Worm (Caenorhabditis elegans) whole organism, early embryonic: Measurements from ENCODE around the gene rpl-15.

ENCODE experiments used
- B0310.2 ChIP-seq: sonication (generic microtip); optimal IDR thresholded peaks from 2 replicates; lab custom pipeline; 2016; ENCODE audit warnings: mild to moderate bottlenecking, missing genetic modification characterization, missing compliant biosample characterization
- F13C5.2 ChIP-seq: sonication (generic microtip); optimal IDR thresholded peaks from 2 replicates; lab custom pipeline; 2017; ENCODE audit warnings: mild to moderate bottlenecking, missing genetic modification characterization, inconsistent platforms, missing compliant biosample characterization
- aly-1 ChIP-seq: sonication (generic microtip); optimal IDR thresholded peaks from 2 replicates; lab custom pipeline; 2016; ENCODE audit warnings: missing genetic modification characterization, missing compliant biosample characterization
- ama-1 ChIP-seq: fragments of 150-350 bp; optimal IDR thresholded peaks from 2 replicates; lab custom pipeline; 2014
- ceh-13 ChIP-seq: fragments of 200-800 bp; sonication (Bioruptor generic); optimal IDR thresholded peaks from 2 replicates; lab custom pipeline; 2018; ENCODE audit warnings: mild to moderate bottlenecking, missing genetic modification characterization, missing compliant biosample characterization
- ceh-36 ChIP-seq: sonication (generic microtip); optimal IDR thresholded peaks from 2 replicates; lab custom pipeline; 2016; ENCODE audit warnings: missing genetic modification characterization, inconsistent platforms, missing compliant biosample characterization
- ets-7 ChIP-seq: sonication (generic microtip); optimal IDR thresholded peaks from 2 replicates; lab custom pipeline; 2016; ENCODE audit warnings: missing genotype, missing genetic modification characterization, missing compliant biosample characterization
- flt-1 ChIP-seq: fragments of 200-800 bp; sonication (Bioruptor generic); IDR thresholded peaks from 2 replicates; pipeline ENCODE4 v1.3.6; 2022; ENCODE audit warnings: missing genetic modification characterization, missing compliant biosample characterization
- hmbx-1 ChIP-seq: sonication (generic microtip); optimal IDR thresholded peaks from 2 replicates; lab custom pipeline; 2016; ENCODE audit warnings: mild to moderate bottlenecking, missing genetic modification characterization, missing compliant biosample characterization
- hmg-4 ChIP-seq: fragments of 200-800 bp; sonication (Bioruptor generic); optimal IDR thresholded peaks from 2 replicates; lab custom pipeline; 2018; ENCODE audit warnings: mild to moderate bottlenecking, missing genetic modification characterization, missing compliant biosample characterization
- hnd-1 ChIP-seq: sonication (generic microtip); optimal IDR thresholded peaks from 2 replicates; lab custom pipeline; 2016; ENCODE audit warnings: missing genetic modification characterization, missing compliant biosample characterization
- pes-1 ChIP-seq: fragments of 200-800 bp; sonication (Bioruptor generic); IDR thresholded peaks from 2 replicates; pipeline ENCODE4 v1.3.6; 2022; ENCODE audit warnings: missing genetic modification reagents, missing genetic modification characterization, missing compliant biosample characterization
- scrt-1 ChIP-seq: fragments of 200-800 bp; sonication (Bioruptor generic); IDR thresholded peaks from 2 replicates; pipeline ENCODE4 v1.3.6; 2022; ENCODE audit warnings: missing genetic modification characterization, missing compliant biosample characterization
- sea-1 ChIP-seq: fragments of 200-800 bp; sonication (Bioruptor generic); conservative IDR thresholded peaks from 2 replicates; pipeline ENCODE4 v1.3.6; 2022; ENCODE audit warnings: missing genetic modification characterization, missing compliant biosample characterization
- tbx-11 ChIP-seq: fragments of 200-800 bp; sonication (Bioruptor generic); IDR thresholded peaks from 2 replicates; pipeline ENCODE4 v1.3.6; 2022; ENCODE audit warnings: missing genetic modification characterization, missing compliant biosample characterization
- tbx-37 ChIP-seq: fragments of 200-800 bp; sonication (Bioruptor generic); conservative IDR thresholded peaks from 2 replicates; pipeline ENCODE4 v1.3.6; 2022; ENCODE audit warnings: missing genetic modification reagents, missing genetic modification characterization, missing compliant biosample characterization
- tra-4 ChIP-seq: sonication (generic microtip); optimal IDR thresholded peaks from 2 replicates; lab custom pipeline; 2017; ENCODE audit warnings: missing genetic modification characterization, missing compliant biosample characterization

The rpl-15 gene

DNA sequence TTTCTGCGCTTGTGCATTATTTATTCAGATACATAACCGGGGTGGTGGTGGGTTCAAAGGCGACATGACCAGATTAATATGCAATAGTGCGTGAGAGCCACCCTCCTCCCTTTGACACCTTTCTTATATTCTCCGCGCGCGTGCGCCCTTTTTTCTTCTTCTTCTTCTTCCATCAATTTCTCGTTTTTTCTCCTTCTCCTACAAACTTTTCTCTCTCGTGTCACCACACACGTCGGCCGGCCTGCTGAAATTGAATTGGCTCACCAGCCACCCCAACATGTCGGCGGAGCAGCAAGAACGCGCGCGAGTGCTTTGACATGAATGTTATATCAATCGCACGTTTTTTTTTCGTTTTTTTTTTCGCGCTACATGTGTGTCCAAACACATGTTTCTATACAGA is 5.2 kb upstream of the rpl-15 start:
- TF ChIP-seq pes-1 (GFP tag; lab: Robert Waterston, UW) (no peak), ets-7 (tag; lab: Kevin White, UChicago) (no peak), scrt-1 (GFP tag; lab: Robert Waterston, UW) (no peak), ama-1 (lab: Kevin White, UChicago) (no peak), sea-1 (GFP tag; lab: Robert Waterston, UW) (no peak), tbx-37 (no peak), ceh-13 (GFP tag; lab: Kevin White, UChicago) (no peak), tbx-11 (GFP tag; lab: Robert Waterston, UW) (no peak), hnd-1 (tag; lab: Kevin White, UChicago) (no peak), F13C5.2 (tag; lab: Kevin White, UChicago) (no peak), hmg-4 (GFP tag; lab: Kevin White, UChicago) (no peak), tra-4 (tag; lab: Kevin White, UChicago) (no peak), hmbx-1 (tag; lab: Kevin White, UChicago) (no peak)

DNA sequence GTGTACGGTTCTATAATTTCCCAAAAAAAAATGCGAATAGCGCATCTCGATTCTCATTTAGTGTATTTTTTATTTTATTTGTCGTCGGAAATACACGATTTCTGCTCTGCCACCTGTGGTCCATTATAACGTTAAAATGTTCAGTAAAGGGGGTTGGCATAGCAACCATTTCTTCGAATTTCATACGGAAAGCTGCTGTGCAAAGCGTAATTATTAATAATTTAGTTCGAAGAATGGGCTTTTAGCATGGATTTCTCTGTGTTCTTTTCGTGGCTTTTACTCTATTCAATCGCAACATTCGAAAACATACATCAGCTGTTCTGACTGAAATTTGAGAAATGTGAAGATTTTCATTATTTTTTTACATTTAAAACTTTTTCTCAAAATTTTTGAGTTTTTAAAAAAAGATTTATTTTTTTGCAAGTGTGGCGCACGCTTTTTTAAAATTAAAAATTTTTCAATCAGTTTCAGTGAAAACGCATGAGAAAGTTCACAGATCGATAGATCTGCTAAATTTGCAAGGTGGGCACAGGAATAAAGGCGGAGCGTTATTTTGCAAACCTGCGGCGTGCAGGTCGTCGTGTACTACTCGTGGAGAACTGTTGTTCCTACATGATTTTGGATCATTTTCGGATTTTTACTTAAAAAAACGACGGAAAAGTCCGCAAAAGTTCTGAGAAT is 4.3 kb upstream of the rpl-15 start:
- TF ChIP-seq tra-4 (tag; lab: Kevin White, UChicago) (no peak), ama-1 (lab: Kevin White, UChicago) (no peak), F13C5.2 (tag; lab: Kevin White, UChicago) (no peak), scrt-1 (GFP tag; lab: Robert Waterston, UW) (no peak), tbx-37 (no peak), hnd-1 (tag; lab: Kevin White, UChicago) (no peak), ets-7 (tag; lab: Kevin White, UChicago) (no peak), aly-1 (no peak), ceh-13 (GFP tag; lab: Kevin White, UChicago) (no peak), flt-1 (no peak), B0310.2 (no peak)

ce11 chrIV:657932-658331 is 3.6 kb upstream of the rpl-15 start:
- TF ChIP-seq hmg-4 (GFP tag; lab: Kevin White, UChicago): peak; percentile 62
- TF ChIP-seq aly-1: no peak
- no peak for TF ChIP-seq ets-7 (tag; lab: Kevin White, UChicago)
- no peak for TF ChIP-seq tbx-37
- no peak for TF ChIP-seq B0310.2
- no peak for TF ChIP-seq tra-4 (tag; lab: Kevin White, UChicago)
- 0 out of 2 replicates have a peak, but pooled peaks have one; percentile 37 for TF ChIP-seq scrt-1 (GFP tag; lab: Robert Waterston, UW)
- no peak for TF ChIP-seq hnd-1 (tag; lab: Kevin White, UChicago)
- TF ChIP-seq pes-1 (GFP tag; lab: Robert Waterston, UW): no peak; the same call in 1 of the 2 replicates
- TF ChIP-seq F13C5.2 (tag; lab: Kevin White, UChicago): no peak

- TF ChIP-seq tbx-37 (no peak), flt-1 (no peak), ets-7 (tag; lab: Kevin White, UChicago) (no peak), B0310.2 (no peak), pes-1 (GFP tag; lab: Robert Waterston, UW) (no peak), aly-1 (no peak), F13C5.2 (tag; lab: Kevin White, UChicago) (no peak)
These were observed 2.7 kb upstream of the rpl-15 start for ce11 chrIV:657046-657445.

DNA sequence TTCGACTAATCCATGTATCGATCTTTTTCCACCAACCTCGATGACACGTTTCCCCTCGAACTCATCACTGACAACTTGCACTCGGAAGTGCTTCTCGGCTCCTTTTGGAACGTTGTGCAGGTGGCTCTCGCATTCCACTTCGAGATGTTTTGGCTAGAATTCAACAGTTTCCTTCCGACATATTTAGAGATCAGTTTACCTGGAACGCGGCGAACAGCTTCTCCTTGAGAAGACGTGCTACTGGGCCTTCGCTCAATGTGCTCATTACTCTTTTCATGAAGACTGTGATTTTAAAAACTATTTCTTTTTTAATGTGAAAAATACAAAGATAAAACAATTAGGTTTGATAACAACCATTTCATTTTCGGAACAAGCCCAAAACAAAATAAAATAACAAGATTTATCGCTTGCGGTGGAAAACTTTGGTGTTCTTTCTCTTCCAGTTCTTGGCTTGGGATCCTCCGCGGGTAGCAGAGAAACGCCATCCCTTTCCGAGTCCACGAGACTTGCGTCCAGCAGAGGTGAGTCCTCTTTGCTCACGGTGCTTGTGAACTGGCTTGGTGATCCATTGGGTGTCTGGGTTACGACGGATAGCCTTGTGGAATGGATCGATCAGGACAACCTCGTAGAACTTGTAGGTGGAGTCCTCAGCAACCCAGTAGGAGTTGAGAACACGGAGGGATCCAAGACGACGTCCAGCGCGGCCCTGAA is 1.1 kb downstream of the rpl-15 start, which contains the start of gene K11H12.1:
Gene K11H12.1 (minus strand): TSS at position 284 of the 711 bp plus-strand sequence.
- TF ChIP-seq B0310.2 (no peak), tbx-37 (no peak), hnd-1 (tag; lab: Kevin White, UChicago) (no peak), hmbx-1 (tag; lab: Kevin White, UChicago) (no peak), ceh-13 (GFP tag; lab: Kevin White, UChicago) (no peak), tra-4 (tag; lab: Kevin White, UChicago) (no peak), scrt-1 (GFP tag; lab: Robert Waterston, UW) (no peak), hmg-4 (GFP tag; lab: Kevin White, UChicago) (no peak), F13C5.2 (tag; lab: Kevin White, UChicago) (no peak), pes-1 (GFP tag; lab: Robert Waterston, UW) (no peak), aly-1 (no peak), ceh-36 (no peak), ets-7 (tag; lab: Kevin White, UChicago) (no peak), flt-1 (no peak), tbx-11 (GFP tag; lab: Robert Waterston, UW) (no peak), ama-1 (lab: Kevin White, UChicago) (no peak), sea-1 (GFP tag; lab: Robert Waterston, UW) (no peak)

DNA sequence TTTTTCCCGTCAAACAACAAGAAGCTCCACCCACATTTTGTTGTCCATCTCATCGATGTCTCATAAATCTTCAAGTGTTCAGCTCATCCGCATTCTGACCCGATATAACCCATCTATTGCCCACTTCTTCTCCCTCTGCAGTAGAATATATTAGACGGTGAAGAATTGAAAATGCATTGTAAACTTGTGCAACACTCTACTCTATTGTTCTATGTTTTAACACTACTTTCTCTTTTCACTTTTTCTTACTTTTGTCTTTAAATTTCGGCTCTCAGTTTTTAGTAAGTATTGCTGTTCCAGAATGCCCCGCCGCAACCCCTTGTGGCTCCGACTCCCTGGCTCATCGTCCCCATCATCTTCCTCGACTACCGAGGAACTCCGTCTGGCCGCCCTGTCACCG is 5.0 kb downstream of the rpl-15 start, which contains the start of gene K11H12.9:
Gene K11H12.9 (plus strand): TSS at position 301 of the 400 bp plus-strand sequence.
- TF ChIP-seq tra-4 (tag; lab: Kevin White, UChicago) (no peak), F13C5.2 (tag; lab: Kevin White, UChicago) (no peak), ama-1 (lab: Kevin White, UChicago) (no peak), tbx-37 (no peak), ets-7 (tag; lab: Kevin White, UChicago) (no peak), ceh-13 (GFP tag; lab: Kevin White, UChicago) (no peak), B0310.2 (no peak), flt-1 (no peak), hmbx-1 (tag; lab: Kevin White, UChicago) (no peak), pes-1 (GFP tag; lab: Robert Waterston, UW) (no peak), ceh-36 (no peak), hnd-1 (tag; lab: Kevin White, UChicago) (no peak)

DNA sequence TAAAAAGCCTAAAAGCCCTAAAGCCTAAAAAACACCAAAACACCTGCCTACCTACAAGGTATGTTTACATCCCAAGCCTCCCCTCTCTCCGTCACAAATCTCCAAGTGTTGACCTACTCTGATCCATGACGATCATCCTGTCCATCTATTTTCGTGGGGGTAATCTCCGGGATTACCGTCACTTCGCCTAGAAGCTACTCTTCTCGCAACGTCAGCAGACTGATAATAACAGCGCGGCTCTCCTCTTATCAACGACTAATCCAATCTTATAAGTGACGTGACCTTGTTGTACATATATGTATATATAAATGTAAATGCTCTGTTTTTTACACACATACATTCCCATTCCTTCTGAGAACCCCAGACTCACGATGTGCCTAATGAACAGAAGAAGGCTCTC is 6.0 kb downstream of the rpl-15 start:
- no peak for TF ChIP-seq ceh-13 (GFP tag; lab: Kevin White, UChicago)
- TF ChIP-seq B0310.2: no peak
- no peak for TF ChIP-seq hnd-1 (tag; lab: Kevin White, UChicago)
- no peak for TF ChIP-seq F13C5.2 (tag; lab: Kevin White, UChicago)
- TF ChIP-seq tbx-11 (GFP tag; lab: Robert Waterston, UW): no peak
- TF ChIP-seq ets-7 (tag; lab: Kevin White, UChicago): no peak
- no peak for TF ChIP-seq scrt-1 (GFP tag; lab: Robert Waterston, UW)
- TF ChIP-seq flt-1: no peak
- TF ChIP-seq aly-1: no peak
- TF ChIP-seq sea-1 (GFP tag; lab: Robert Waterston, UW): no peak
- TF ChIP-seq pes-1 (GFP tag; lab: Robert Waterston, UW): no peak
- TF ChIP-seq tbx-37: no peak
- TF ChIP-seq tra-4 (tag; lab: Kevin White, UChicago): no peak
- no peak for TF ChIP-seq ama-1 (lab: Kevin White, UChicago)
- TF ChIP-seq hmbx-1 (tag; lab: Kevin White, UChicago): no peak
- no peak for TF ChIP-seq hmg-4 (GFP tag; lab: Kevin White, UChicago)
- TF ChIP-seq ceh-36: no peak
